Fruit fly (Drosophila melanogaster) whole organism, embryonic: ENCODE results near the gene Tehao.

Experiments used
- CG10431 ChIP-seq: fragments of 200-800 bp; sonication (Bioruptor generic); optimal IDR thresholded peaks from 3 replicates; lab custom pipeline; 2018; ENCODE audit warnings: missing biosample characterization, mild to moderate bottlenecking, missing genetic modification characterization
- CG11504 ChIP-seq: fragments of 200-800 bp; sonication (Bioruptor generic); optimal IDR thresholded peaks from 3 replicates; lab custom pipeline; 2019; ENCODE audit warnings: missing biosample characterization, mild to moderate bottlenecking, missing genetic modification characterization, moderate library complexity
- CG12219 ChIP-seq: fragments of 200-800 bp; sonication (Bioruptor generic); optimal IDR thresholded peaks from 3 replicates; lab custom pipeline; 2018; ENCODE audit warnings: missing biosample characterization, mild to moderate bottlenecking, missing genetic modification characterization
- CG1233 ChIP-seq: fragments of 200-800 bp; sonication (Bioruptor generic); optimal IDR thresholded peaks from 4 replicates; lab custom pipeline; 2018; ENCODE audit warnings: missing biosample characterization, mild to moderate bottlenecking, missing genetic modification characterization
- CG12391 ChIP-seq: fragments of 200-800 bp; sonication (Bioruptor generic); optimal IDR thresholded peaks from 3 replicates; lab custom pipeline; 2018; ENCODE audit warnings: missing biosample characterization, mild to moderate bottlenecking, missing genetic modification characterization, moderate library complexity
- CG15011 ChIP-seq: fragments of 200-800 bp; sonication (Bioruptor generic); optimal IDR thresholded peaks from 3 replicates; lab custom pipeline; 2018; ENCODE audit warnings: missing biosample characterization, mild to moderate bottlenecking, missing genetic modification characterization
- CG15514 ChIP-seq: fragments of 200-800 bp; sonication (Bioruptor generic); optimal IDR thresholded peaks from 3 replicates; lab custom pipeline; 2017; ENCODE audit warnings: missing biosample characterization, missing genetic modification characterization, mild to moderate bottlenecking, moderate library complexity, missing genetic modification reagents
- CG1647 ChIP-seq: fragments of 200-800 bp; sonication (Bioruptor generic); optimal IDR thresholded peaks from 3 replicates; lab custom pipeline; 2016; ENCODE audit warnings: missing biosample characterization, missing genetic modification characterization
- CG16779 ChIP-seq: fragments of 200-800 bp; sonication (Bioruptor generic); IDR thresholded peaks from 2 replicates; pipeline ENCODE4 v1.3.6; 2022; ENCODE audit warnings: missing biosample characterization, missing genetic modification characterization
- CG17361 ChIP-seq: fragments of 200-800 bp; sonication (Bioruptor generic); IDR thresholded peaks from 3 replicates; pipeline ENCODE4 v1.3.6; 2022; ENCODE audit warnings: missing biosample characterization, missing genetic modification characterization
- CG17385 ChIP-seq: fragments of 200-800 bp; sonication (Bioruptor generic); optimal IDR thresholded peaks from 3 replicates; lab custom pipeline; 2018; ENCODE audit warnings: missing biosample characterization, mild to moderate bottlenecking, missing genetic modification characterization
- CG1832 ChIP-seq: fragments of 200-800 bp; sonication (Bioruptor generic); optimal IDR thresholded peaks from 2 replicates; lab custom pipeline; 2017; ENCODE audit warnings: missing biosample characterization, mild to moderate bottlenecking, missing genetic modification characterization, inconsistent platforms
- CG18599 ChIP-seq: fragments of 200-800 bp; sonication (Bioruptor generic); optimal IDR thresholded peaks from 3 replicates; lab custom pipeline; 2017; ENCODE audit warnings: missing biosample characterization, missing genetic modification characterization, mild to moderate bottlenecking, moderate library complexity, missing genetic modification reagents
- CG2129 ChIP-seq: fragments of 200-800 bp; sonication (Bioruptor generic); IDR thresholded peaks from 2 replicates; pipeline ENCODE4 v1.3.6; 2022; ENCODE audit warnings: missing biosample characterization, missing genetic modification characterization; ENCODE audit not compliant: partially characterized antibody
- CG6813 ChIP-seq: fragments of 200-800 bp; sonication (Bioruptor generic); optimal IDR thresholded peaks from 2 replicates; lab custom pipeline; 2017; ENCODE audit warnings: missing biosample characterization, missing genetic modification characterization, mild to moderate bottlenecking, moderate library complexity, missing genetic modification reagents
- CG9727 ChIP-seq: fragments of 200-800 bp; sonication (Bioruptor generic); optimal IDR thresholded peaks from 3 replicates; lab custom pipeline; 2017; ENCODE audit warnings: missing biosample characterization, mild to moderate bottlenecking, missing genetic modification characterization
- CHES-1-like ChIP-seq: fragments of 200-800 bp; sonication (Bioruptor generic); optimal IDR thresholded peaks from 2 replicates; lab custom pipeline; 2016; ENCODE audit warnings: missing biosample characterization, missing genetic modification characterization
- CTCF ChIP-seq: fragments of 200-800 bp; sonication (Bioruptor generic); optimal IDR thresholded peaks from 2 replicates; lab custom pipeline; 2017; ENCODE audit warnings: missing biosample characterization, mild to moderate bottlenecking, missing genetic modification characterization, moderate library complexity
- Dek ChIP-seq: fragments of 200-800 bp; sonication (Bioruptor generic); optimal IDR thresholded peaks from 3 replicates; lab custom pipeline; 2019; ENCODE audit warnings: missing biosample characterization, mild to moderate bottlenecking, missing genetic modification characterization, moderate library complexity
- Dref ChIP-seq: fragments of 200-800 bp; sonication (Bioruptor generic); IDR thresholded peaks from 2 replicates; pipeline ENCODE4 v1.3.6; 2022; ENCODE audit warnings: missing biosample characterization, missing genetic modification characterization
- E2f2 ChIP-seq: fragments of 200-800 bp; sonication (Bioruptor generic); IDR thresholded peaks from 2 replicates; pipeline ENCODE4 v1.3.6; 2022; ENCODE audit warnings: missing biosample characterization, missing genetic modification characterization
- Eip74EF ChIP-seq, 2 experiments: fragments of 200-800 bp in 1 of 2; fragments of >200 bp in 1 of 2; sonication (Bioruptor generic) in 1 of 2; optimal IDR thresholded peaks; 2 replicates each; lab custom pipeline; 2017 to 2019; ENCODE audit warnings: missing biosample characterization in 2 of 2, missing genetic modification characterization in 2 of 2, mild to moderate bottlenecking in 1 of 2, moderate library complexity in 1 of 2
- HLHmδ ChIP-seq: fragments of 200-800 bp; sonication (Bioruptor generic); optimal IDR thresholded peaks from 2 replicates; lab custom pipeline; 2018; ENCODE audit warnings: missing biosample characterization, mild to moderate bottlenecking, missing genetic modification characterization, moderate library complexity
- Hand ChIP-seq: fragments of 200-800 bp; sonication (Bioruptor generic); optimal IDR thresholded peaks from 2 replicates; lab custom pipeline; 2017; ENCODE audit warnings: mild to moderate bottlenecking, missing biosample characterization, missing genetic modification reagents, missing genetic modification characterization
- Med ChIP-seq: fragments of 200-800 bp; sonication (Bioruptor generic); peaks from one replicate; lab custom pipeline; 2016; ENCODE audit warnings: missing biosample characterization, missing genetic modification characterization, mild to moderate bottlenecking, inconsistent platforms, moderate library complexity
- Oaz ChIP-seq: fragments of 200-800 bp; sonication (Bioruptor generic); IDR thresholded peaks from 2 replicates; pipeline ENCODE4 v1.3.6; 2022; ENCODE audit warnings: missing biosample characterization, missing genetic modification characterization
- Optix ChIP-seq: fragments of 200-800 bp; sonication (Bioruptor generic); IDR thresholded peaks from 3 replicates; pipeline ENCODE4 v1.3.6; 2022; ENCODE audit warnings: missing biosample characterization, missing genetic modification characterization
- Scr ChIP-seq: fragments of 200-800 bp; sonication (Bioruptor generic); IDR thresholded peaks from 2 replicates; pipeline ENCODE4 v1.3.6; 2022; ENCODE audit warnings: missing biosample characterization, missing genetic modification characterization; ENCODE audit not compliant: partially characterized antibody
- Sox100B ChIP-seq: fragments of 200-800 bp; sonication (Bioruptor generic); optimal IDR thresholded peaks from 3 replicates; lab custom pipeline; 2018; ENCODE audit warnings: missing biosample characterization, mild to moderate bottlenecking, missing genetic modification characterization
- Spps ChIP-seq: fragments of 200-800 bp; sonication (Bioruptor generic); optimal IDR thresholded peaks from 2 replicates; lab custom pipeline; 2018; ENCODE audit warnings: missing biosample characterization, mild to moderate bottlenecking, missing genetic modification characterization
- crol ChIP-seq: fragments of 200-800 bp; sonication (Bioruptor generic); IDR thresholded peaks from 2 replicates; pipeline ENCODE4 v1.3.6; 2022; ENCODE audit warnings: missing biosample characterization, missing genetic modification characterization
- crp ChIP-seq, 2 experiments: fragments of 200-800 bp; sonication (Bioruptor generic); optimal IDR thresholded peaks; 2 replicates in 1 of 2; 3 replicates in 1 of 2; lab custom pipeline; 2017; ENCODE audit warnings: missing biosample characterization in 2 of 2, missing genetic modification characterization in 2 of 2, mild to moderate bottlenecking in 1 of 2, moderate library complexity in 1 of 2
- dati ChIP-seq: fragments of 200-800 bp; sonication (Bioruptor generic); IDR thresholded peaks from 2 replicates; pipeline ENCODE4 v1.3.6; 2022; ENCODE audit warnings: missing biosample characterization, missing genetic modification characterization
- dimm ChIP-seq: fragments of 200-800 bp; sonication (Bioruptor generic); IDR thresholded peaks from 2 replicates; pipeline ENCODE4 v1.3.6; 2022; ENCODE audit warnings: missing biosample characterization, missing genetic modification characterization
- fd64A ChIP-seq: fragments of 200-800 bp; sonication (Bioruptor generic); optimal IDR thresholded peaks from 3 replicates; lab custom pipeline; 2018; ENCODE audit warnings: missing biosample characterization, mild to moderate bottlenecking, missing genetic modification characterization
- ftz-f1 ChIP-seq: fragments of 200-800 bp; sonication (Bioruptor generic); optimal IDR thresholded peaks from 2 replicates; lab custom pipeline; 2016; ENCODE audit warnings: missing biosample characterization, missing genetic modification characterization
- her ChIP-seq: fragments of 200-800 bp; sonication (Bioruptor generic); optimal IDR thresholded peaks from 2 replicates; lab custom pipeline; 2016; ENCODE audit warnings: missing biosample characterization, missing genetic modification characterization
- jumu ChIP-seq: fragments of 200-800 bp; sonication (Bioruptor generic); optimal IDR thresholded peaks from 3 replicates; lab custom pipeline; 2016; ENCODE audit warnings: missing biosample characterization, missing genetic modification characterization
- kah ChIP-seq: fragments of 200-800 bp; sonication (Bioruptor generic); optimal IDR thresholded peaks from 2 replicates; lab custom pipeline; 2018; ENCODE audit warnings: missing biosample characterization, mild to moderate bottlenecking, missing genetic modification characterization
- lola ChIP-seq, 3 experiments: fragments of >200 bp in 2 of 3; fragments of 200-800 bp in 1 of 3; sonication (Bioruptor generic) in 1 of 3; optimal IDR thresholded peaks; 2 replicates each; lab custom pipeline; 2017 to 2019; ENCODE audit warnings: missing biosample characterization in 3 of 3, missing genetic modification characterization in 3 of 3, mild to moderate bottlenecking in 1 of 3, moderate library complexity in 1 of 3
- lov ChIP-seq, 2 experiments: fragments of 200-800 bp in 1 of 2; fragments of >200 bp in 1 of 2; sonication (Bioruptor generic) in 1 of 2; IDR thresholded peaks in 1 of 2; optimal IDR thresholded peaks in 1 of 2; 2 replicates in 1 of 2; 3 replicates in 1 of 2; pipeline versions ENCODE4 v1.3.6 to Lab custom; 2017 to 2022; ENCODE audit warnings: missing biosample characterization in 1 of 2, missing genetic modification characterization in 1 of 2
- mam ChIP-seq: fragments of 200-800 bp; sonication (Bioruptor generic); optimal IDR thresholded peaks from 3 replicates; lab custom pipeline; 2016; ENCODE audit warnings: missing biosample characterization, missing genetic modification characterization
- otp ChIP-seq: fragments of 200-800 bp; sonication (Bioruptor generic); IDR thresholded peaks from 3 replicates; pipeline ENCODE4, ENCODE4 v1.3.6; 2022; ENCODE audit warnings: missing biosample characterization, missing genetic modification characterization
- scrt ChIP-seq: fragments of 200-800 bp; sonication (Bioruptor generic); optimal IDR thresholded peaks from 2 replicates; lab custom pipeline; 2018; ENCODE audit warnings: missing biosample characterization, mild to moderate bottlenecking, missing genetic modification characterization, moderate library complexity
- seq ChIP-seq: fragments of 200-800 bp; sonication (Bioruptor generic); IDR thresholded peaks from 2 replicates; pipeline ENCODE4 v1.3.6; 2022; ENCODE audit warnings: missing biosample characterization, missing genetic modification characterization
- slp2 ChIP-seq: fragments of 200-800 bp; sonication (Bioruptor generic); optimal IDR thresholded peaks from 2 replicates; lab custom pipeline; 2016; ENCODE audit warnings: missing biosample characterization, missing genetic modification characterization
- sr ChIP-seq: fragments of 200-800 bp; sonication (Bioruptor generic); IDR thresholded peaks from 3 replicates; pipeline ENCODE4 v1.3.6; 2022; ENCODE audit warnings: missing biosample characterization, missing genetic modification characterization

The Tehao gene

DNA sequence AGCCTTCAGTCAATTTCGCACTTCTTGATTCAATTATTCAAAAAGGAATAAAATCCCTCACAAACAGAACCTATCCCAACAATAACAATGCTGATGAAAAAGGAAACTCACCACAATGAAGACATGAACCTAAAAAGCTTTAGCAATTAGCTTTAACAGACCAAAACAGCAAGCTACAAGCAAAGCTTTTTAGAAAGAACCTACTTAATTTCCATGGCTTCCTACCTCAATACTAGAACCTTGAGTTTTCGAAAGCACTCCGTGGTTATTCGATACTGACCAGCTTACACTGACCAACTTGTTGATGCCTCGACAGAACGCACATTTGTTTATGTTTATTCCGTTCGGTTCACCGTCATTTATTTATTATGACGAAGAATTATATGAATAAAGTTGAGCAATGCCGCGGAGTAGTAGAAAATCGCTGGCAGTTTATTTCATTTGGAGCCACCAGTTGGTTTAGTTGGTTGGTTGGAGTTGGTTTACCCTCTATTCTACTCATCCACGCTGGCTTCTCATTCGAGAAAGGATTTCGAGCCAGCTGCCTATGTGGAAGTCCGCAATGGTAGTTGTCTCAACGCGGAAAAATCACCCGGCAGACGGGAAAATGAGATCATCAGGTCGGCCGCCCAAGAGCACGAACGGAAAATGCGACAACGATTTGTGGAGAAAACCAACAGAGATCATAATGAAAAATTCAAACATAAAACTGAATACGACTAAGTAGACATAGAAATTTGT lies 23.7 kb downstream of the Tehao start, which contains the start of gene CG42810 (continued):
- TF ChIP-seq kah (GFP tag; lab: Kevin White, UChicago) (no peak), otp (no peak), CG1832 (GFP tag; lab: Kevin White, UChicago) (no peak), CG17361 (GFP tag; lab: Robert Waterston, UW) (no peak), CG2129 (no peak), E2f2 (GFP tag; lab: Robert Waterston, UW) (no peak), CG1647 (GFP tag; lab: Kevin White, UChicago) (no peak), Optix (GFP tag; lab: Robert Waterston, UW) (no peak), scrt (GFP tag; lab: Kevin White, UChicago) (peak; percentile 85), CTCF (GFP tag; lab: Kevin White, UChicago) (peak; percentile 60), CG18599 (GFP tag; lab: Kevin White, UChicago) (no peak), HLHmδ (GFP tag; lab: Kevin White, UChicago) (no peak), CG16779 (no peak), CG6813 (GFP tag; lab: Kevin White, UChicago) (no peak), seq (GFP tag; lab: Robert Waterston, UW) (no peak), Spps (tag; lab: Kevin White, UChicago) (no peak), fd64A (GFP tag; lab: Kevin White, UChicago) (no peak), sr (no peak), dimm (GFP tag; lab: Robert Waterston, UW) (no peak), Med (GFP tag; lab: Kevin White, UChicago) (peak; percentile 14), Sox100B (GFP tag; lab: Kevin White, UChicago) (no peak), her (no peak), CG11504 (tag; lab: Kevin White, UChicago) (peak; percentile 2), Scr (GFP tag; lab: Robert Waterston, UW) (no peak), Oaz (no peak), Dref (GFP tag; lab: Robert Waterston, UW) (no peak), CG12219 (GFP tag; lab: Kevin White, UChicago) (no peak), dati (GFP tag; lab: Robert Waterston, UW) (no peak), CG12391 (no peak), Eip74EF (GFP tag; optimal IDR thresholded peaks at IDR 0.05; lab: Kevin White, UChicago) (no peak), lola (GFP tag; optimal IDR thresholded peaks at IDR 0.05; lab: Kevin White, UChicago) (no peak), ftz-f1 (GFP tag; lab: Kevin White, UChicago) (peak; percentile 90)

DNA sequence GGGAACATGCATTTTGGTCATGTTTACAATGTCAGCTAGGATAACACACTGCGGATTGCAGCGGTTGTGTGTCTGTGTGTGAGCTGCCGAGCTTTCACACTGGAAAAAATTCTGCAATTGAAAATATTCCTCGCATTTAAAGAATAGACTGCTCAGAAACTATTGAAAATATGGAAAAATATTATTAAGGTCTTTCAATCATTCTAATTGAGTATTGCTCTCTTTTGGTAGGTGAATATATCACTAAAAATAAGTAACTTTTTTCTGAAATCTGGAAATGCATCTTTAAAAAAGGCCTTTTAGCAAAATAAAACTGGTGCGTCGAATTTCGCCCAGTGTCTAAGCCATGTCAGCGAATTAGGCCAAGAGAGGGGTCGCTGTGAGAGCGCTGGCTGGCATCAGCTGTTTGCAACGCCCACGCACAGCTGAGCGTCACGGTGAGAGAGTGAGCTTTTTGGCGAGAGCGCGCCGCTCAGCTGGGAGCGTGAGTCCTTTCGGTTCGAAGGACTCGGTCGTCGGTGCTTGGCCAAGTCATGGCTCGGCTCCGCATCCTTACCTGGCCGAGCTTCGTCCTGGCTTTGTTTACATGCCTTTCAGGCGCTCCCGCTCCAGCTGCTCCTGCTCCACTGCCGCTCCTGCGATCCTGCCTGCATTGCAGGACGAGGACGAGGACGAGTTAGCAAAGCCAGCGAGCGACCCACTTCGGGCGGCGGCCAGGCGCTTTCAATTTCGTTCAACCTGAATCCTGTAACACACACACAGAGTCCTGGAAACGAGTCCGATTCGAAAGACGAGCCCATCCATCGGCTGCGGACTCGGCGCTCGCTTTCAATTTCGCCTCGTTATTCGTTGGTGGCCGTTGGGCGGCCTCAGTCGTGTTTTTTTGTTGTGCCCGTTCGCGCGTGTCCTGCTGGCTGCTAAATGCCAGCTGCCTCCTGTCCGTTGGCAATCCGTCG lies 25.8 kb downstream of the Tehao start, which contains the start of gene CG46308:
TSS of gene CG46308 (plus strand) at position 864 of the 956 bp plus-strand sequence.
- TF ChIP-seq mam (GFP tag; lab: Kevin White, UChicago) = peak; percentile 23
- peak; percentile 32 for TF ChIP-seq CG9727 (GFP tag; lab: Kevin White, UChicago)
- peak; percentile 47 for TF ChIP-seq Hand (GFP tag; lab: Kevin White, UChicago)
- TF ChIP-seq lov (optimal IDR thresholded peaks at IDR 0.05; lab: Kevin White, UChicago) = no peak
- TF ChIP-seq lov (GFP tag; IDR thresholded peaks at IDR 0.05; lab: Robert Waterston, UW) = no peak
- TF ChIP-seq CG1233 (GFP tag; lab: Kevin White, UChicago) = no peak
- TF ChIP-seq CHES-1-like (GFP tag; lab: Kevin White, UChicago) = no peak
- TF ChIP-seq crp (GFP tag; optimal IDR thresholded peaks at IDR 0.05; lab: Kevin White, UChicago) = peak in 1 of 2 experiments; percentile 56
- peak; percentile 39 for TF ChIP-seq CG17385
- peak; percentile 4 for TF ChIP-seq jumu (GFP tag; lab: Kevin White, UChicago)
- peak; percentile 17 for TF ChIP-seq CG15011 (GFP tag; lab: Kevin White, UChicago)
- TF ChIP-seq crol (GFP tag; lab: Robert Waterston, UW) = no peak
- peak; percentile 10 for TF ChIP-seq Dek
- peak; percentile 11 for TF ChIP-seq CG15514
- TF ChIP-seq CG10431 (GFP tag; lab: Kevin White, UChicago) = no peak
- TF ChIP-seq slp2 (GFP tag; lab: Kevin White, UChicago) = peak; percentile 5
